Worm (Caenorhabditis elegans): Measurements from ENCODE around the gene T23D5.8.

DNA sequence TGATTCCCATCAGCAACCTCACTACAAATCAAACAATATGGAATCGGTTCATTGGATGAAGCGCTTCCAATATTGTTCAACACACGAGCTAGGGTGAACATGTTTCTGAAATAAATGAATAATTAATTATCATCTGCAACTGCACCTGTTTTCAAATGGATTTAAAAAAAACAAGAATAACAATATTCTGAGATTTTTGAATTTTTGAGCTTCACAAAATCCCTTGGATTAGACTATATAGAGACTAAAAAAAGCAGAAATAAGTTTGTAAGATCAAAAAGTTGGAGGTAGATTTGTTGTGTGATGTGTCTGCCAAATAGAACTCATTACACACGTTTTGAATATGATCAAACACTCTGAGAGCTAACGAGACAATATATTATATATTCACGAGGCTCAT is 48.4 kb downstream of the T23D5.8 start, which contains the start of gene nhr-199:
- TF ChIP-seq egl-27 (tag; optimal IDR thresholded peaks at IDR 0.05), result no peak
- no peak for TF ChIP-seq snpc-4 (tag; optimal IDR thresholded peaks at IDR 0.05)
- no peak for TF ChIP-seq zag-1 (tag; optimal IDR thresholded peaks at IDR 0.05)
- TF ChIP-seq unc-62 (GFP tag; optimal IDR thresholded peaks at IDR 0.05), result no peak
- TF ChIP-seq skn-1 (tag; optimal IDR thresholded peaks at IDR 0.05), result no peak
- TF ChIP-seq elt-3 (tag; optimal IDR thresholded peaks at IDR 0.05), result no peak
- TF ChIP-seq fkh-10 (GFP tag; optimal IDR thresholded peaks at IDR 0.05), result no peak
- TF ChIP-seq fos-1 (tag; optimal IDR thresholded peaks at IDR 0.05), result no peak
- no peak for TF ChIP-seq lin-39 (tag; optimal IDR thresholded peaks at IDR 0.05)

Data from whole organism, L3 larva.